Worm (Caenorhabditis elegans) whole organism, L4 larva: ENCODE measurements around the gene T23G7.2.

Experiments
- D1046.2 ChIP-seq: fragments of 200-800 bp; sonication (Bioruptor generic); IDR thresholded peaks from 2 replicates; pipeline ENCODE4 v1.3.6; 2022; ENCODE audit warnings: missing genetic modification characterization, missing compliant biosample characterization
- F26F4.8 ChIP-seq: fragments of 200-800 bp; sonication (Bioruptor generic); conservative IDR thresholded peaks from 2 replicates; pipeline ENCODE4 v1.3.6; 2022; ENCODE audit warnings: missing genetic modification characterization, missing compliant biosample characterization
- lin-13 ChIP-seq: fragments of 150-350 bp; optimal IDR thresholded peaks from 2 replicates; lab custom pipeline; 2014; ENCODE audit warnings: missing biosample characterization, missing genetic modification reagents, missing genetic modification characterization

DNA sequence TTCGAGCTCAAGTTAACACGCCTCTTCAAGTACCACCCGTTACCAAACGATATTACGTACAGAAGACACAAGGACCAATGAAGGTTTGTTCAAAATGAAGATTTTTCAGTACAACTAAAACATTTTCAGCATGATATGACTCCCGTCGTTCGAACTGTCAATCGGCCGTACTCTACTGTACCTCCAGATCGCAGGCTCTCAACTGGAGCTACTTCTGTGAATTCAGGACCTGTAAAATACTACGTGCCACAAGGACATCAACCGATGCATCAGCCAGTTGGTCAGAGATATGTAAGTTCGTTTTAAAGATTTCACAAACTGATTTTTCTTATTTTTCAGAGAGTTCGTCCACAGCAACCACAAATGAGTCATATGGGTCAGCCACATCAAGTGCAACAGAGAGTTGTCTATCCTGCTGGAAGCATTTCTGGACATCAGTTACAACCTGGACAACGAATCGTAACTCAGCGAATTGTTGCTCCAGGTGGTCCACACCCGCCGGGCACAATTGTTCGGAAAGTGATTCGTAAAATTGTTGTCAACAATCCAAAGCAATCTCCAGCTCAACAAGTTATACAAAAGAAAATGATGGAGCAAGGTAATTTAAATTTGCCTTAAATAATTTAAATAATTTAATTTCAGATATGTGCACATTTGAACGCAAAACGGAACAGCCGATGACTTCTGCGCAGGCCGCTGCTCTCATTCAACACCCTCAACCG lies 1.1 kb downstream of the T23G7.2 start:
- TF ChIP-seq D1046.2 (GFP tag; lab: Robert Waterston, UW) (no peak), lin-13 (GFP tag; lab: Kevin White, UChicago) (no peak), F26F4.8 (no peak)
